Fruit fly (Drosophila melanogaster) whole organism, adult: ENCODE data around the gene CG14174.

Experiments used
- CG11617 ChIP-seq: fragments of 200-800 bp; sonication (Bioruptor generic); optimal IDR thresholded peaks from 2 replicates; lab custom pipeline; 2017; ENCODE audit warnings: mild to moderate bottlenecking, missing biosample characterization, missing genetic modification reagents, missing genetic modification characterization
- CG12768 ChIP-seq: fragments of 200-800 bp; sonication (Bioruptor generic); optimal IDR thresholded peaks from 2 replicates; lab custom pipeline; 2017; ENCODE audit warnings: missing biosample characterization, missing genetic modification characterization, mild to moderate bottlenecking, moderate library complexity, missing genetic modification reagents
- CG14711 ChIP-seq: fragments of 200-800 bp; sonication (Bioruptor generic); optimal IDR thresholded peaks from 2 replicates; lab custom pipeline; 2018; ENCODE audit warnings: missing biosample characterization, mild to moderate bottlenecking, missing genetic modification characterization, moderate library complexity
- CG1620 ChIP-seq: fragments of 200-800 bp; sonication (Bioruptor generic); optimal IDR thresholded peaks from 2 replicates; lab custom pipeline; 2016; ENCODE audit warnings: missing biosample characterization, missing genetic modification characterization
- CG33017 ChIP-seq: fragments of 200-800 bp; sonication (Bioruptor generic); optimal IDR thresholded peaks from 2 replicates; lab custom pipeline; 2018; ENCODE audit warnings: missing biosample characterization, mild to moderate bottlenecking, missing genetic modification characterization, moderate library complexity
- CG5204 ChIP-seq: fragments of 200-800 bp; sonication (Bioruptor generic); optimal IDR thresholded peaks from 2 replicates; lab custom pipeline; 2016; ENCODE audit warnings: missing biosample characterization, missing genetic modification characterization
- CG7045 ChIP-seq: fragments of 200-800 bp; sonication (Bioruptor generic); optimal IDR thresholded peaks from 2 replicates; lab custom pipeline; 2017; ENCODE audit warnings: missing biosample characterization, mild to moderate bottlenecking, missing genetic modification characterization
- CG7101 ChIP-seq: fragments of 200-800 bp; sonication (Bioruptor generic); optimal IDR thresholded peaks from 2 replicates; lab custom pipeline; 2018; ENCODE audit warnings: missing biosample characterization, mild to moderate bottlenecking, missing genetic modification characterization, moderate library complexity
- Clk ChIP-seq: fragments of 200-800 bp; sonication (Bioruptor generic); optimal IDR thresholded peaks from 2 replicates; lab custom pipeline; 2017; ENCODE audit warnings: missing biosample characterization, missing genetic modification characterization
- Crg-1 ChIP-seq: fragments of 200-800 bp; sonication (Bioruptor generic); optimal IDR thresholded peaks from 2 replicates; lab custom pipeline; 2016; ENCODE audit warnings: missing biosample characterization, missing genetic modification characterization
- Hr96 ChIP-seq: fragments of 200-800 bp; sonication (Bioruptor generic); optimal IDR thresholded peaks from 2 replicates; lab custom pipeline; 2016; ENCODE audit warnings: missing biosample characterization, missing genetic modification characterization
- Mnt ChIP-seq: fragments of 200-800 bp; sonication (Bioruptor generic); optimal IDR thresholded peaks from 2 replicates; lab custom pipeline; 2016; ENCODE audit warnings: missing biosample characterization, mild to moderate bottlenecking, missing genetic modification characterization
- bab1 ChIP-seq: fragments of 200-800 bp; sonication (Bioruptor generic); optimal IDR thresholded peaks from 3 replicates; lab custom pipeline; 2019; ENCODE audit warnings: missing biosample characterization, mild to moderate bottlenecking, missing genetic modification characterization, moderate library complexity
- cic ChIP-seq: fragments of 200-800 bp; sonication (Bioruptor generic); optimal IDR thresholded peaks from 2 replicates; lab custom pipeline; 2017; ENCODE audit warnings: missing biosample characterization, mild to moderate bottlenecking, missing genetic modification characterization, moderate library complexity
- cnc ChIP-seq, 2 experiments: fragments of >200 bp; optimal IDR thresholded peaks; 2 replicates each; lab custom pipeline; 2017
- kay ChIP-seq: fragments of 200-800 bp; sonication (Bioruptor generic); peaks from one replicate; lab custom pipeline; 2016; ENCODE audit warnings: missing biosample characterization, missing genetic modification characterization, borderline replicate concordance
- ovo ChIP-seq: fragments of 200-800 bp; sonication (Bioruptor generic); optimal IDR thresholded peaks from 2 replicates; lab custom pipeline; 2016; ENCODE audit warnings: missing biosample characterization, missing genetic modification characterization
- pad ChIP-seq: fragments of 200-800 bp; sonication (Bioruptor generic); optimal IDR thresholded peaks from 3 replicates; lab custom pipeline; 2017; ENCODE audit warnings: missing biosample characterization, missing genetic modification characterization, mild to moderate bottlenecking, moderate library complexity, missing genetic modification reagents
- tj ChIP-seq: fragments of 200-800 bp; sonication (Bioruptor generic); optimal IDR thresholded peaks from 3 replicates; lab custom pipeline; 2017; ENCODE audit warnings: missing biosample characterization, mild to moderate bottlenecking, missing genetic modification characterization, moderate library complexity
- toe ChIP-seq: fragments of 200-800 bp; sonication (Bioruptor generic); optimal IDR thresholded peaks from 2 replicates; lab custom pipeline; 2016; ENCODE audit warnings: missing biosample characterization, missing genetic modification characterization

The CG14174 gene

dm6 chr3L:9694867-9695236, 24.3 kb upstream of the CG14174 start:
- no peak for TF ChIP-seq CG12768 (GFP tag; lab: Kevin White, UChicago)
- TF ChIP-seq Crg-1: no peak
- no peak for TF ChIP-seq bab1
- TF ChIP-seq CG11617 (GFP tag; lab: Kevin White, UChicago): no peak

dm6 chr3L:9695242-9695641, 23.9 kb upstream of the CG14174 start:
- TF ChIP-seq CG7101 (tag; lab: Kevin White, UChicago) (no peak), bab1 (no peak), CG7045 (GFP tag; lab: Kevin White, UChicago) (no peak), cnc (optimal IDR thresholded peaks at IDR 0.05; lab: Kevin White, UChicago) (no peak), CG33017 (no peak), cic (GFP tag; lab: Kevin White, UChicago) (peak; percentile 45), Mnt (GFP tag; lab: Kevin White, UChicago) (no peak), CG5204 (no peak)

dm6 chr3L:9695647-9696046, 23.5 kb upstream of the CG14174 start:
- TF ChIP-seq kay (GFP tag; lab: Kevin White, UChicago) (peak; percentile 66), cic (GFP tag; lab: Kevin White, UChicago) (no peak)

- TF ChIP-seq kay (GFP tag; lab: Kevin White, UChicago) (peak; percentile 69), CG7101 (tag; lab: Kevin White, UChicago) (peak; percentile 45), cnc (optimal IDR thresholded peaks at IDR 0.05; lab: Kevin White, UChicago) (no peak), tj (GFP tag; lab: Kevin White, UChicago) (peak; percentile 96), CG14711 (tag; lab: Kevin White, UChicago) (peak; percentile 47), CG7045 (GFP tag; lab: Kevin White, UChicago) (peak; percentile 51), bab1 (peak; percentile 80), CG33017 (peak; percentile 74), Hr96 (peak; percentile 10), toe (GFP tag; lab: Kevin White, UChicago) (no peak), Clk (GFP tag; lab: Kevin White, UChicago) (no peak), ovo (GFP tag; lab: Kevin White, UChicago) (no peak), CG12768 (GFP tag; lab: Kevin White, UChicago) (peak; percentile 56), pad (GFP tag; lab: Kevin White, UChicago) (peak; percentile 97), cic (GFP tag; lab: Kevin White, UChicago) (peak; percentile 87), CG5204 (no peak), CG1620 (no peak), CG11617 (GFP tag; lab: Kevin White, UChicago) (no peak), Crg-1 (peak; percentile 16), Mnt (GFP tag; lab: Kevin White, UChicago) (peak; percentile 48)
These were observed 22.2 kb upstream of the CG14174 start, which contains the start of gene Prps for dm6 chr3L:9696650-9697526. Prps (minus strand) TSS chr3L:9696700.

dm6 chr3L:9697527-9697883, 21.6 kb upstream of the CG14174 start:
- no peak for TF ChIP-seq CG1620
- no peak for TF ChIP-seq CG11617 (GFP tag; lab: Kevin White, UChicago)
- TF ChIP-seq Mnt (GFP tag; lab: Kevin White, UChicago): no peak
- no peak for TF ChIP-seq kay (GFP tag; lab: Kevin White, UChicago)
- TF ChIP-seq CG7045 (GFP tag; lab: Kevin White, UChicago): no peak
- no peak for TF ChIP-seq pad (GFP tag; lab: Kevin White, UChicago)
- TF ChIP-seq cnc (optimal IDR thresholded peaks at IDR 0.05; lab: Kevin White, UChicago): no peak

- TF ChIP-seq kay (GFP tag; lab: Kevin White, UChicago): no peak
- TF ChIP-seq toe (GFP tag; lab: Kevin White, UChicago): no peak
- TF ChIP-seq CG33017: no peak
- TF ChIP-seq cic (GFP tag; lab: Kevin White, UChicago): peak; percentile 40
- TF ChIP-seq Mnt (GFP tag; lab: Kevin White, UChicago): peak; percentile 61
- TF ChIP-seq CG7101 (tag; lab: Kevin White, UChicago): peak; percentile 35
- TF ChIP-seq CG5204: no peak
- TF ChIP-seq Clk (GFP tag; lab: Kevin White, UChicago): no peak
- TF ChIP-seq CG12768 (GFP tag; lab: Kevin White, UChicago): peak; percentile 24
- TF ChIP-seq tj (GFP tag; lab: Kevin White, UChicago): peak; percentile 57
- TF ChIP-seq CG11617 (GFP tag; lab: Kevin White, UChicago): peak; percentile 68
- peak; percentile 55 for TF ChIP-seq CG14711 (tag; lab: Kevin White, UChicago)
- TF ChIP-seq Hr96: peak; percentile 30
- no peak for TF ChIP-seq cnc (optimal IDR thresholded peaks at IDR 0.05; lab: Kevin White, UChicago)
- peak; percentile 43 for TF ChIP-seq pad (GFP tag; lab: Kevin White, UChicago)
- TF ChIP-seq CG7045 (GFP tag; lab: Kevin White, UChicago): no peak
- TF ChIP-seq CG1620: peak; percentile 48
- no peak for TF ChIP-seq Crg-1
- peak; percentile 36 for TF ChIP-seq ovo (GFP tag; lab: Kevin White, UChicago)
- peak; percentile 28 for TF ChIP-seq bab1
These were observed 20.9 kb upstream of the CG14174 start, which contains the start of gene Ubc4 for dm6 chr3L:9698193-9698642. Ubc4 (plus strand) TSS chr3L:9698336.
